Worm (Caenorhabditis elegans) whole organism, mixed stage, embryonic: ENCODE results near the gene txt-8.

Experiments used
- M03D4.4 ChIP-seq: sonication (generic microtip); optimal IDR thresholded peaks from 2 replicates; lab custom pipeline; 2017; ENCODE audit warnings: mild to moderate bottlenecking, missing genetic modification characterization, missing compliant biosample characterization
- ces-1 ChIP-seq: fragments of 150-350 bp; optimal IDR thresholded peaks from 2 replicates; lab custom pipeline; 2014; ENCODE audit warnings: missing biosample characterization, missing genetic modification reagents, missing genetic modification characterization
- elt-1 ChIP-seq: sonication (generic microtip); optimal IDR thresholded peaks from 2 replicates; lab custom pipeline; 2017; ENCODE audit warnings: missing genetic modification characterization, mild to moderate bottlenecking, missing compliant biosample characterization, antibody characterized with exemption, moderate library complexity, borderline replicate concordance; ENCODE audit not compliant: insufficient read depth
- hlh-1 ChIP-seq: fragments of 150-350 bp; optimal IDR thresholded peaks from 2 replicates; lab custom pipeline; 2014; ENCODE audit warnings: missing biosample characterization, missing genetic modification reagents, missing genetic modification characterization
- nhr-12 ChIP-seq: fragments of 150-350 bp; optimal IDR thresholded peaks from 2 replicates; lab custom pipeline; 2014; ENCODE audit warnings: missing biosample characterization, missing genetic modification characterization
- nhr-237 ChIP-seq: fragments of 150-350 bp; optimal IDR thresholded peaks from 2 replicates; lab custom pipeline; 2014; ENCODE audit warnings: missing biosample characterization, missing genetic modification characterization
- nhr-76 ChIP-seq: sonication (generic microtip); optimal IDR thresholded peaks from 2 replicates; lab custom pipeline; 2017; ENCODE audit warnings: missing biosample characterization, missing genetic modification characterization
- snpc-4 ChIP-seq: fragments of 150-350 bp; optimal IDR thresholded peaks from 2 replicates; lab custom pipeline; 2014; ENCODE audit warnings: missing biosample characterization, missing genetic modification characterization
- unc-62 ChIP-seq: fragments of 150-350 bp; optimal IDR thresholded peaks from 2 replicates; lab custom pipeline; 2014; ENCODE audit warnings: missing biosample characterization, missing genetic modification reagents, missing genetic modification characterization
- ztf-11 ChIP-seq: fragments of 150-350 bp; optimal IDR thresholded peaks from 2 replicates; lab custom pipeline; 2014; ENCODE audit warnings: missing biosample characterization, missing genetic modification characterization

DNA sequence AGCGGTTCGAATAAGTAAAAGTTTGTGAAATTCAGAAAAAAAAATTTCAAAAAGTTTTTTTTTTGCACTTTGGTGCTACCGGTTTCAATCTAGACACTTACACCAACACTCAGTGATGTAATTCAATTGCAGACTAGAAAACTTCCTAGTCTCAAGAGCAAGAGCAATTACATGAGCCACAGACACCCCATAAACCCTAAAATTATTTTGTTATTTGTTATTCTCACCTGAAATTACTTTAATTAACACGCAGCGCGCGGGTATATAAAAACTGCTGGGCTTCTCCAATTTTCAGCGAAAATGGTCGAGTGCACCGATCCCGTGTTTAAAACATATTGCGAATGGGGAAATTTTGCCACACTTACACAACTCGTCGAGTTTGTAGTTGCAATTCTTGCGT lies 12.1 kb downstream of the txt-8 start, which contains the start of gene srw-83:
- TF ChIP-seq ces-1 (no peak), hlh-1 (tag; lab: Kevin White, UChicago) (no peak), unc-62 (GFP tag; lab: Kevin White, UChicago) (no peak), M03D4.4 (tag; lab: Kevin White, UChicago) (no peak), ztf-11 (tag; lab: Kevin White, UChicago) (no peak), nhr-237 (tag; lab: Kevin White, UChicago) (no peak), nhr-12 (no peak), elt-1 (no peak), snpc-4 (tag; lab: Kevin White, UChicago) (no peak), nhr-76 (tag; lab: Kevin White, UChicago) (no peak)
